Fruit fly (Drosophila melanogaster): ENCODE results near the gene Prp18.

- no peak for TF ChIP-seq psq (optimal IDR thresholded peaks at IDR 0.05)
- TF ChIP-seq ttk (optimal IDR thresholded peaks at IDR 0.05) = no peak
- TF ChIP-seq h (optimal IDR thresholded peaks at IDR 0.05) = no peak
Measured at dm6 chr3R:19014742-19015422, 16.2 kb downstream of the Prp18 start.

Data from Kc167 (cell line).